Fruit fly (Drosophila melanogaster) whole organism, prepupa: ENCODE data around the gene Pax.

ENCODE experiments used
- Blimp-1 ChIP-seq: fragments of 200-800 bp; sonication (Bioruptor generic); optimal IDR thresholded peaks from 3 replicates; lab custom pipeline; 2017; ENCODE audit warnings: missing biosample characterization, missing genetic modification characterization, mild to moderate bottlenecking, moderate library complexity, missing genetic modification reagents
- CG10631 ChIP-seq: fragments of 200-800 bp; sonication (Bioruptor generic); optimal IDR thresholded peaks from 2 replicates; lab custom pipeline; 2016; ENCODE audit warnings: missing biosample characterization, missing genetic modification characterization
- CG10669 ChIP-seq: fragments of 200-800 bp; sonication (Bioruptor generic); optimal IDR thresholded peaks from 3 replicates; lab custom pipeline; 2018; ENCODE audit warnings: missing biosample characterization, mild to moderate bottlenecking, missing genetic modification characterization, moderate library complexity
- CG11294 ChIP-seq: fragments of 200-800 bp; sonication (Bioruptor generic); IDR thresholded peaks from 2 replicates; pipeline ENCODE4 v1.3.6; 2022; ENCODE audit warnings: missing biosample characterization, missing genetic modification characterization
- CG11762 ChIP-seq: fragments of 200-800 bp; sonication (Bioruptor generic); optimal IDR thresholded peaks from 3 replicates; lab custom pipeline; 2016; ENCODE audit warnings: missing biosample characterization, missing genetic modification characterization; ENCODE audit not compliant: insufficient read depth
- CG11902 ChIP-seq: fragments of 200-800 bp; sonication (Bioruptor generic); optimal IDR thresholded peaks from 3 replicates; lab custom pipeline; 2016; ENCODE audit warnings: missing biosample characterization, missing genetic modification characterization
- CG1621 ChIP-seq: fragments of 200-800 bp; sonication (Bioruptor generic); optimal IDR thresholded peaks from 3 replicates; lab custom pipeline; 2018; ENCODE audit warnings: missing biosample characterization, mild to moderate bottlenecking, missing genetic modification characterization
- CG3032 ChIP-seq: fragments of 200-800 bp; optimal IDR thresholded peaks from 2 replicates; lab custom pipeline; 2019; ENCODE audit warnings: missing biosample characterization, mild to moderate bottlenecking, missing genetic modification characterization, moderate library complexity
- CG32006 ChIP-seq: fragments of 200-800 bp; sonication (Bioruptor generic); optimal IDR thresholded peaks from 3 replicates; lab custom pipeline; 2017; ENCODE audit warnings: missing biosample characterization, mild to moderate bottlenecking, missing genetic modification characterization
- CG3919 ChIP-seq: fragments of 200-800 bp; sonication (Bioruptor generic); optimal IDR thresholded peaks from 3 replicates; lab custom pipeline; 2016; ENCODE audit warnings: missing biosample characterization, missing genetic modification characterization
- CG4318 ChIP-seq: fragments of 200-800 bp; sonication (Bioruptor generic); optimal IDR thresholded peaks from 3 replicates; lab custom pipeline; 2017; ENCODE audit warnings: missing biosample characterization, mild to moderate bottlenecking, missing genetic modification characterization
- CG6163 ChIP-seq: fragments of 200-800 bp; sonication (Bioruptor generic); IDR thresholded peaks from 3 replicates; pipeline ENCODE4 v1.3.6; 2022; ENCODE audit warnings: missing biosample characterization, missing genetic modification characterization
- CG6276 ChIP-seq: fragments of 200-800 bp; sonication (Bioruptor generic); optimal IDR thresholded peaks from 2 replicates; lab custom pipeline; 2017; ENCODE audit warnings: missing biosample characterization, mild to moderate bottlenecking, missing genetic modification characterization
- CG6792 ChIP-seq: fragments of 200-800 bp; sonication (Bioruptor generic); optimal IDR thresholded peaks from 3 replicates; lab custom pipeline; 2016; ENCODE audit warnings: missing biosample characterization, missing genetic modification characterization
- CG6808 ChIP-seq: fragments of 200-800 bp; sonication (Bioruptor generic); optimal IDR thresholded peaks from 3 replicates; lab custom pipeline; 2017; ENCODE audit warnings: missing biosample characterization, missing genetic modification characterization, mild to moderate bottlenecking, moderate library complexity, missing genetic modification reagents
- CG6854 ChIP-seq: fragments of 200-800 bp; sonication (Bioruptor generic); optimal IDR thresholded peaks from 2 replicates; lab custom pipeline; 2017; ENCODE audit warnings: missing biosample characterization, mild to moderate bottlenecking, missing genetic modification characterization
- CG7368 ChIP-seq: fragments of 200-800 bp; sonication (Bioruptor generic); optimal IDR thresholded peaks from 3 replicates; lab custom pipeline; 2016; ENCODE audit warnings: missing biosample characterization, missing genetic modification characterization
- CG8119 ChIP-seq: fragments of 200-800 bp; sonication (Bioruptor generic); IDR thresholded peaks from 3 replicates; pipeline ENCODE4 v1.3.6; 2022; ENCODE audit warnings: missing biosample characterization, missing genetic modification characterization
- CG8319 ChIP-seq: fragments of 200-800 bp; sonication (Bioruptor generic); optimal IDR thresholded peaks from 3 replicates; lab custom pipeline; 2016; ENCODE audit warnings: missing biosample characterization, missing genetic modification characterization
- CG8632 ChIP-seq: fragments of 200-800 bp; sonication (Bioruptor generic); optimal IDR thresholded peaks from 3 replicates; lab custom pipeline; 2016; ENCODE audit warnings: missing biosample characterization, missing genetic modification characterization
- Eip93F ChIP-seq: fragments of 200-800 bp; sonication (Bioruptor generic); optimal IDR thresholded peaks from 2 replicates; lab custom pipeline; 2016; ENCODE audit warnings: missing biosample characterization, mild to moderate bottlenecking, missing genetic modification characterization
- Ets21C ChIP-seq: fragments of 200-800 bp; sonication (Bioruptor generic); optimal IDR thresholded peaks from 3 replicates; lab custom pipeline; 2016; ENCODE audit warnings: missing biosample characterization, missing genetic modification characterization
- Hr38 ChIP-seq: sonication (Bioruptor generic); optimal IDR thresholded peaks from 2 replicates; lab custom pipeline; 2016; ENCODE audit warnings: missing biosample characterization, missing genetic modification characterization
- Hr39 ChIP-seq: fragments of 200-800 bp; sonication (Bioruptor generic); optimal IDR thresholded peaks from 2 replicates; lab custom pipeline; 2016; ENCODE audit warnings: missing biosample characterization, missing genetic modification characterization
- Hr4 ChIP-seq: fragments of 200-800 bp; sonication (Bioruptor generic); optimal IDR thresholded peaks from 3 replicates; lab custom pipeline; 2016; ENCODE audit warnings: missing biosample characterization, missing genetic modification characterization
- Lpt ChIP-seq: fragments of 200-800 bp; sonication (Bioruptor generic); optimal IDR thresholded peaks from 3 replicates; lab custom pipeline; 2016; ENCODE audit warnings: missing biosample characterization, missing genetic modification characterization
- Met ChIP-seq: fragments of 200-800 bp; sonication (Bioruptor generic); optimal IDR thresholded peaks from 3 replicates; lab custom pipeline; 2016; ENCODE audit warnings: missing biosample characterization, missing genetic modification characterization
- OdsH ChIP-seq: fragments of 200-800 bp; sonication (Bioruptor generic); optimal IDR thresholded peaks from 3 replicates; lab custom pipeline; 2016; ENCODE audit warnings: missing biosample characterization, missing genetic modification characterization
- Sox102F ChIP-seq: fragments of 200-800 bp; sonication (Bioruptor generic); optimal IDR thresholded peaks from 2 replicates; lab custom pipeline; 2016; ENCODE audit warnings: missing biosample characterization, mild to moderate bottlenecking, missing genetic modification characterization
- Sox15 ChIP-seq: fragments of 200-800 bp; sonication (Bioruptor generic); optimal IDR thresholded peaks from 3 replicates; lab custom pipeline; 2016; ENCODE audit warnings: missing biosample characterization, missing genetic modification characterization
- acj6 ChIP-seq: fragments of 200-800 bp; sonication (Bioruptor generic); optimal IDR thresholded peaks from 3 replicates; lab custom pipeline; 2016; ENCODE audit warnings: missing biosample characterization, missing genetic modification characterization
- cyc ChIP-seq: fragments of 200-800 bp; sonication (Bioruptor generic); optimal IDR thresholded peaks from 3 replicates; lab custom pipeline; 2016; ENCODE audit warnings: missing biosample characterization, missing genetic modification characterization
- dac ChIP-seq: fragments of 200-800 bp; sonication (Bioruptor generic); optimal IDR thresholded peaks from 2 replicates; lab custom pipeline; 2017; ENCODE audit warnings: missing biosample characterization, mild to moderate bottlenecking, missing genetic modification characterization
- dsx ChIP-seq: fragments of 200-800 bp; optimal IDR thresholded peaks from 3 replicates; lab custom pipeline; 2019; ENCODE audit warnings: missing biosample characterization, mild to moderate bottlenecking, missing genetic modification characterization, moderate library complexity; ENCODE audit not compliant: poor library complexity, severe bottlenecking
- esn ChIP-seq: fragments of 200-800 bp; sonication (Bioruptor generic); optimal IDR thresholded peaks from 2 replicates; lab custom pipeline; 2016; ENCODE audit warnings: missing biosample characterization, mild to moderate bottlenecking, missing genetic modification characterization, moderate library complexity
- fd59A ChIP-seq: fragments of 200-800 bp; sonication (Bioruptor generic); optimal IDR thresholded peaks from 2 replicates; lab custom pipeline; 2017; ENCODE audit warnings: missing biosample characterization, mild to moderate bottlenecking, missing genetic modification characterization, missing genetic modification reagents
- fd85E ChIP-seq: fragments of 200-800 bp; sonication (Bioruptor generic); optimal IDR thresholded peaks from 3 replicates; lab custom pipeline; 2016; ENCODE audit warnings: missing biosample characterization, missing genetic modification characterization
- fkh ChIP-seq: fragments of 200-800 bp; sonication (Bioruptor generic); optimal IDR thresholded peaks from 3 replicates; lab custom pipeline; 2017; ENCODE audit warnings: missing biosample characterization, mild to moderate bottlenecking, missing genetic modification characterization, moderate library complexity
- net ChIP-seq: fragments of 200-800 bp; sonication (Bioruptor generic); optimal IDR thresholded peaks from 3 replicates; lab custom pipeline; 2016; ENCODE audit warnings: missing biosample characterization, missing genetic modification characterization
- pdm3 ChIP-seq: fragments of 200-800 bp; sonication (Bioruptor generic); optimal IDR thresholded peaks from 3 replicates; lab custom pipeline; 2016; ENCODE audit warnings: missing biosample characterization, missing genetic modification characterization
- salr ChIP-seq, 2 experiments: fragments of 200-800 bp; sonication (Bioruptor generic); optimal IDR thresholded peaks; 3 replicates each; lab custom pipeline; 2016 to 2018; ENCODE audit warnings: missing biosample characterization in 2 of 2, missing genetic modification characterization in 2 of 2, mild to moderate bottlenecking in 1 of 2
- ss ChIP-seq, 2 experiments: fragments of 200-800 bp; sonication (Bioruptor generic); optimal IDR thresholded peaks; 2 replicates in 1 of 2; 3 replicates in 1 of 2; lab custom pipeline; 2017 to 2018; ENCODE audit warnings: mild to moderate bottlenecking in 2 of 2, missing biosample characterization in 2 of 2, missing genetic modification characterization in 2 of 2, moderate library complexity in 1 of 2
- svp ChIP-seq: fragments of 200-800 bp; sonication (Bioruptor generic); peaks from one replicate; lab custom pipeline; 2016; ENCODE audit warnings: missing biosample characterization, missing genetic modification characterization
- topi ChIP-seq: fragments of 200-800 bp; sonication (Bioruptor generic); optimal IDR thresholded peaks from 3 replicates; lab custom pipeline; 2016; ENCODE audit warnings: missing biosample characterization, missing genetic modification characterization
- vri ChIP-seq: fragments of 200-800 bp; sonication (Bioruptor generic); optimal IDR thresholded peaks from 3 replicates; lab custom pipeline; 2016; ENCODE audit warnings: missing biosample characterization, mild to moderate bottlenecking, missing genetic modification characterization

Pax gene

dm6 chr2L:19452535-19453317 lies 26.3 kb upstream of the Pax start (continued):
- TF ChIP-seq dsx (GFP tag; lab: Kevin White, UChicago), result no peak
- TF ChIP-seq CG8119 (GFP tag; lab: Robert Waterston, UW), result peak; percentile 72
- peak; percentile 41 for TF ChIP-seq pdm3 (GFP tag; lab: Kevin White, UChicago)
- peak; percentile 39 for TF ChIP-seq CG6276 (GFP tag; lab: Kevin White, UChicago)
- peak; percentile 17 for TF ChIP-seq Hr39 (GFP tag; lab: Kevin White, UChicago)
- peak; percentile 18; the same call in 1 of the 2 replicates for TF ChIP-seq CG11294 (GFP tag; lab: Robert Waterston, UW)
- peak; percentile 28 for TF ChIP-seq CG6792 (GFP tag; lab: Kevin White, UChicago)
- peak; percentile 29 for TF ChIP-seq dac (GFP tag; lab: Kevin White, UChicago)
- TF ChIP-seq salr (GFP tag; optimal IDR thresholded peaks at IDR 0.05; lab: Kevin White, UChicago), result peak in 1 of 2 experiments; percentile 3

DNA sequence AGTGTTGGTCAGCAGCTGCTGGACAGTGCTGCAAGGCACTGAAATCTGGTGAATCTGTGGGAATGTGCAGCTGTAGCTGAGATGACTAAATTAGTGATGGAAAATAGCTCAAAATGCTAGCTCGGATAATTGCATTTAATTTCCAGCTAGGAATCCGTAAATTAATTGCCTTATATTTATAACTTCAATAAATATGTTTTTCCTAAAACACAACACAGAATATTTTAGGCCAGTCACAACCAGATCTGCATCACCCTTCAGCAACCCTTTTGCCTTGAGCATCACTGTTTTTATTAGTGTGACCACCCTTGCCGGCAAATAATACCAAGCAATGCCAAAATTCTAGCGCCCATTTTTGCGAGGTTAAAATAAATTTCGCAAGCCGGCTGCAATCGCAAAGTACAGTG lies 18.3 kb upstream of the Pax start, which contains the start of gene Hs2st:
Gene Hs2st, minus strand, starts transcription at position 17 of the 407 bp plus-strand sequence.
- TF ChIP-seq vri (GFP tag; lab: Kevin White, UChicago), result no peak
- TF ChIP-seq cyc, result peak; percentile 96
- peak; percentile 89 for TF ChIP-seq CG8319 (GFP tag; lab: Kevin White, UChicago)
- TF ChIP-seq fd85E (GFP tag; lab: Kevin White, UChicago), result peak; percentile 72
- peak; percentile 81 for TF ChIP-seq net (GFP tag; lab: Kevin White, UChicago)
- TF ChIP-seq CG6276 (GFP tag; lab: Kevin White, UChicago), result no peak
- peak; percentile 84 for TF ChIP-seq CG11762 (GFP tag; lab: Kevin White, UChicago)
- TF ChIP-seq CG6792 (GFP tag; lab: Kevin White, UChicago), result peak; percentile 91
- peak; percentile 95 for TF ChIP-seq esn (GFP tag; lab: Kevin White, UChicago)
- peak; percentile 88 for TF ChIP-seq Lpt
- TF ChIP-seq Hr4, result peak; percentile 95
- peak; percentile 97 for TF ChIP-seq Hr39 (GFP tag; lab: Kevin White, UChicago)
- TF ChIP-seq CG32006 (GFP tag; lab: Kevin White, UChicago), result peak; percentile 90
- TF ChIP-seq CG11902 (GFP tag; lab: Kevin White, UChicago), result peak; percentile 94
- peak; percentile 77 to 81 for TF ChIP-seq salr (GFP tag; optimal IDR thresholded peaks at IDR 0.05; lab: Kevin White, UChicago)
- TF ChIP-seq CG10669 (GFP tag; lab: Kevin White, UChicago), result peak; percentile 81
- peak; percentile 46 for TF ChIP-seq CG6854 (GFP tag; lab: Kevin White, UChicago)
- peak; percentile 95 for TF ChIP-seq pdm3 (GFP tag; lab: Kevin White, UChicago)
- peak; percentile 93 for TF ChIP-seq Met
- no peak for TF ChIP-seq fkh
- TF ChIP-seq dac (GFP tag; lab: Kevin White, UChicago), result peak; percentile 84
- peak; percentile 96 for TF ChIP-seq OdsH (GFP tag; lab: Kevin White, UChicago)
- peak; percentile 88 for TF ChIP-seq CG6163 (GFP tag; lab: Robert Waterston, UW)
- peak; percentile 71; the same call in 1 of the 2 replicates for TF ChIP-seq CG11294 (GFP tag; lab: Robert Waterston, UW)
- TF ChIP-seq dsx (GFP tag; lab: Kevin White, UChicago), result peak; percentile 75
- peak; percentile 94 for TF ChIP-seq topi (GFP tag; lab: Kevin White, UChicago)
- TF ChIP-seq fd59A (GFP tag; lab: Kevin White, UChicago), result peak; percentile 81
- peak; percentile 77 for TF ChIP-seq CG1621
- TF ChIP-seq CG8632, result peak; percentile 84
- peak; percentile 53 for TF ChIP-seq Hr38
- peak; percentile 81 for TF ChIP-seq CG4318 (GFP tag; lab: Kevin White, UChicago)
- TF ChIP-seq Blimp-1 (GFP tag; lab: Kevin White, UChicago), result peak; percentile 74
- peak; percentile 89 for TF ChIP-seq Sox102F (GFP tag; lab: Kevin White, UChicago)
- TF ChIP-seq svp (GFP tag; lab: Kevin White, UChicago), result peak; percentile 98
- TF ChIP-seq Eip93F (GFP tag; lab: Kevin White, UChicago), result peak; percentile 79
- TF ChIP-seq CG3919 (GFP tag; lab: Kevin White, UChicago), result peak; percentile 92
- TF ChIP-seq acj6 (GFP tag; lab: Kevin White, UChicago), result peak; percentile 95
- TF ChIP-seq Sox15 (GFP tag; lab: Kevin White, UChicago), result peak; percentile 96
- TF ChIP-seq ss (GFP tag; optimal IDR thresholded peaks at IDR 0.05; lab: Kevin White, UChicago), result peak; percentile 67 to 84
- peak; percentile 91 for TF ChIP-seq CG3032
- TF ChIP-seq CG10631, result peak; percentile 95
- peak; percentile 95 for TF ChIP-seq Ets21C (GFP tag; lab: Kevin White, UChicago)
- TF ChIP-seq CG7368 (GFP tag; lab: Kevin White, UChicago), result peak; percentile 83
- TF ChIP-seq CG6808 (GFP tag; lab: Kevin White, UChicago), result peak; percentile 81
